Fruit fly (Drosophila melanogaster): Measurements from ENCODE around the gene DIP-gamma.

DIP-gamma gene

dm6 chr3R:28888561-28889426 lies 81.4 kb downstream of the DIP-gamma start (continued):
- TF ChIP-seq CG18476 (GFP tag; optimal IDR thresholded peaks at IDR 0.05) (peak; percentile 70), luna (GFP tag; optimal IDR thresholded peaks at IDR 0.05) (peak; percentile 55), pzg (GFP tag; optimal IDR thresholded peaks at IDR 0.05) (peak; percentile 61), ranshi (GFP tag; IDR thresholded peaks at IDR 0.05) (peak; percentile 65), Hr51 (GFP tag; optimal IDR thresholded peaks at IDR 0.05) (peak; percentile 61 to 66), Dek (tag; optimal IDR thresholded peaks at IDR 0.05) (peak; percentile 59), CG14014 (GFP tag; IDR thresholded peaks at IDR 0.05) (no peak; the same call in none of the 2 replicates), ewg (GFP tag; optimal IDR thresholded peaks at IDR 0.05) (peak; percentile 95), Ptx1 (GFP tag; IDR thresholded peaks at IDR 0.05) (peak; percentile 83), p53 (GFP tag; optimal IDR thresholded peaks at IDR 0.05) (peak; percentile 61), nau (GFP tag; optimal IDR thresholded peaks at IDR 0.05) (peak; percentile 64), CG16813 (GFP tag; IDR thresholded peaks at IDR 0.05; ENCODE audit: partially characterized antibody) (no peak), mirr (GFP tag; optimal IDR thresholded peaks at IDR 0.05) (peak; percentile 66), dimm (GFP tag; IDR thresholded peaks at IDR 0.05) (no peak), dysf (GFP tag; IDR thresholded peaks at IDR 0.05) (peak; percentile 81), CG6813 (GFP tag; optimal IDR thresholded peaks at IDR 0.05) (peak; percentile 62), Hr39 (optimal IDR thresholded peaks at IDR 0.05) (no peak), Rfx (GFP tag; IDR thresholded peaks at IDR 0.05) (peak; percentile 90), Dad (GFP tag; optimal IDR thresholded peaks at IDR 0.05) (peak; percentile 83), CG13624 (GFP tag; optimal IDR thresholded peaks at IDR 0.05) (peak; percentile 91), bowl (GFP tag; IDR thresholded peaks at IDR 0.05) (no peak), CG31365 (tag; optimal IDR thresholded peaks at IDR 0.05) (peak; percentile 44), CG10959 (GFP tag; IDR thresholded peaks at IDR 0.05) (peak; percentile 47; the same call in 1 of the 2 replicates), nerfin-2 (GFP tag; IDR thresholded peaks at IDR 0.05; ENCODE audit: partially characterized antibody) (no peak), unpg (GFP tag; optimal IDR thresholded peaks at IDR 0.05) (peak; percentile 74), zfh1 (GFP tag; IDR thresholded peaks at IDR 0.05) (peak; percentile 67), Aef1 (GFP tag; IDR thresholded peaks at IDR 0.05) (peak; percentile 69), CG3407 (GFP tag; optimal IDR thresholded peaks at IDR 0.05) (peak; percentile 34), CG32772 (GFP tag; IDR thresholded peaks at IDR 0.05) (peak; percentile 59), Drgx (GFP tag; IDR thresholded peaks at IDR 0.05) (peak; percentile 84), CG10366 (GFP tag; IDR thresholded peaks at IDR 0.05) (peak; percentile 40; the same call in 1 of the 2 replicates), CG18764 (GFP tag; optimal IDR thresholded peaks at IDR 0.05) (peak; percentile 85), jumu (GFP tag; optimal IDR thresholded peaks at IDR 0.05) (peak; percentile 90), CG10979 (tag; optimal IDR thresholded peaks at IDR 0.05) (peak; percentile 62), Ada2b (GFP tag; IDR thresholded peaks at IDR 0.05) (peak; percentile 62), CG10565 (GFP tag; optimal IDR thresholded peaks at IDR 0.05) (no peak), CG17612 (GFP tag; IDR thresholded peaks at IDR 0.05) (peak; percentile 62; the same call in 1 of the 2 replicates), Fer1 (GFP tag; optimal IDR thresholded peaks at IDR 0.05) (peak; percentile 86), pum (GFP tag; optimal IDR thresholded peaks at IDR 0.05) (peak; percentile 88), fd102C (GFP tag; optimal IDR thresholded peaks at IDR 0.05) (no peak), seq (GFP tag; IDR thresholded peaks at IDR 0.05) (peak; percentile 42; the same call in 1 of the 2 replicates), jing (GFP tag; optimal IDR thresholded peaks at IDR 0.05) (peak; percentile 33), fu2 (GFP tag; optimal IDR thresholded peaks at IDR 0.05) (peak; percentile 92), CG5180 (GFP tag; optimal IDR thresholded peaks at IDR 0.05) (peak; percentile 36), CG6765 (GFP tag; optimal IDR thresholded peaks at IDR 0.05) (peak; percentile 46), CG10462 (GFP tag; optimal IDR thresholded peaks at IDR 0.05) (peak; percentile 53), CG18262 (tag; optimal IDR thresholded peaks at IDR 0.05) (peak; percentile 63), slbo (GFP tag; IDR thresholded peaks at IDR 0.05) (peak; percentile 84)

Measured in whole organism, embryonic.